Fruit fly (Drosophila melanogaster): Measurements from ENCODE around the gene png.

Gene png

dm6 chrX:1308444-1308843 lies 49.0 kb downstream of the png start:
- TF ChIP-seq fd96Ca (GFP tag; IDR thresholded peaks at IDR 0.05) (no peak), Snoo (tag; optimal IDR thresholded peaks at IDR 0.05) (no peak), Ets98B (GFP tag; IDR thresholded peaks at IDR 0.05) (peak; percentile 6; the same call in 1 of the 2 replicates), CG12605 (GFP tag; IDR thresholded peaks at IDR 0.05) (no peak), CG8301 (tag; optimal IDR thresholded peaks at IDR 0.05) (no peak), CG17806 (tag; optimal IDR thresholded peaks at IDR 0.05) (no peak), D1 (tag; optimal IDR thresholded peaks at IDR 0.05) (no peak), CG9948 (tag; optimal IDR thresholded peaks at IDR 0.05) (no peak), CG4496 (GFP tag; IDR thresholded peaks at IDR 0.05) (peak; percentile 32; the same call in 1 of the 3 replicates), Pif1B (GFP tag; optimal IDR thresholded peaks at IDR 0.05) (no peak), CG32121 (GFP tag; IDR thresholded peaks at IDR 0.05) (peak; percentile 28; the same call in 1 of the 2 replicates), CG15710 (tag; optimal IDR thresholded peaks at IDR 0.05) (no peak), EcR (GFP tag; optimal IDR thresholded peaks at IDR 0.05) (no peak), gl (tag; optimal IDR thresholded peaks at IDR 0.05) (no peak), CG13204 (GFP tag; optimal IDR thresholded peaks at IDR 0.05) (peak; percentile 94), rn (GFP tag; IDR thresholded peaks at IDR 0.05) (no peak)
